Worm (Caenorhabditis elegans) whole organism, young adult: ENCODE data around the gene cyp-14A1.

Source experiments
- B0035.1 ChIP-seq: sonication (generic microtip); optimal IDR thresholded peaks from 2 replicates; lab custom pipeline; 2016; ENCODE audit warnings: missing genetic modification characterization, mild to moderate bottlenecking, missing compliant biosample characterization, missing genotype, missing genetic modification reagents
- F33H1.4 ChIP-seq: fragments of 200-800 bp; sonication (Bioruptor generic); IDR thresholded peaks from 2 replicates; pipeline ENCODE4 v1.3.6; 2022; ENCODE audit warnings: missing genetic modification reagents, missing genetic modification characterization, missing compliant biosample characterization
- F37B4.10 ChIP-seq: fragments of 200-800 bp; sonication (Bioruptor generic); IDR thresholded peaks from 2 replicates; pipeline ENCODE4 v1.3.6; 2022; ENCODE audit warnings: missing genetic modification characterization, missing compliant biosample characterization
- F49E8.2 ChIP-seq: sonication (generic microtip); optimal IDR thresholded peaks from 3 replicates; lab custom pipeline; 2017; ENCODE audit warnings: missing genetic modification characterization, mild to moderate bottlenecking, missing compliant biosample characterization, antibody characterized with exemption, moderate library complexity; ENCODE audit not compliant: insufficient read depth
- T07F8.4 ChIP-seq: sonication (generic microtip); optimal IDR thresholded peaks from 2 replicates; lab custom pipeline; 2016; ENCODE audit warnings: mild to moderate bottlenecking, missing genetic modification characterization, moderate library complexity, missing compliant biosample characterization
- T26A5.8 ChIP-seq: sonication (generic microtip); optimal IDR thresholded peaks from 2 replicates; lab custom pipeline; 2016; ENCODE audit warnings: missing genetic modification characterization, missing compliant biosample characterization
- Y53F4B.3 ChIP-seq: fragments of 200-800 bp; sonication (Bioruptor generic); IDR thresholded peaks from 2 replicates; pipeline ENCODE4 v1.3.6; 2022; ENCODE audit warnings: missing genetic modification reagents, missing genetic modification characterization, missing compliant biosample characterization
- Y56A3A.18 ChIP-seq: fragments of 200-800 bp; sonication (Bioruptor generic); IDR thresholded peaks from 2 replicates; pipeline ENCODE4 v1.3.6; 2022; ENCODE audit warnings: missing genetic modification reagents, missing genetic modification characterization, missing compliant biosample characterization
- Y67H2A.10 ChIP-seq: fragments of 200-800 bp; sonication (Bioruptor generic); conservative IDR thresholded peaks from 2 replicates; pipeline ENCODE4 v1.3.6; 2022; ENCODE audit warnings: missing genetic modification reagents, missing genetic modification characterization, missing compliant biosample characterization
- Y79H2A.3 ChIP-seq: fragments of 200-800 bp; sonication (Bioruptor generic); conservative IDR thresholded peaks from 2 replicates; pipeline ENCODE4 v1.3.6; 2022; ENCODE audit warnings: missing genetic modification reagents, missing genetic modification characterization, missing compliant biosample characterization
- Y95B8A.8 ChIP-seq: fragments of 200-800 bp; sonication (Bioruptor generic); IDR thresholded peaks from 2 replicates; pipeline ENCODE4 v1.3.6; 2022; ENCODE audit warnings: missing genetic modification reagents, missing genetic modification characterization, missing compliant biosample characterization
- ama-1 ChIP-seq, 3 experiments: fragments of 150-350 bp in 1 of 3; sonication (generic microtip) in 2 of 3; optimal IDR thresholded peaks; 2 replicates each; lab custom pipeline; 2014 to 2018; ENCODE audit warnings: missing biosample characterization in 2 of 3, missing genetic modification characterization in 2 of 3, missing genetic modification reagents in 2 of 3
- aptf-2 ChIP-seq: fragments of 200-800 bp; sonication (Bioruptor generic); conservative IDR thresholded peaks from 2 replicates; pipeline ENCODE4 v1.3.6; 2022; ENCODE audit warnings: missing genetic modification reagents, missing genetic modification characterization, missing compliant biosample characterization
- atf-7 ChIP-seq: sonication (generic microtip); optimal IDR thresholded peaks from 2 replicates; lab custom pipeline; 2017; ENCODE audit warnings: mild to moderate bottlenecking, missing genetic modification characterization, missing compliant biosample characterization
- attf-6 ChIP-seq: fragments of 200-800 bp; sonication (Bioruptor generic); IDR thresholded peaks from 2 replicates; pipeline ENCODE4 v1.3.6; 2022; ENCODE audit warnings: missing genetic modification reagents, missing genetic modification characterization, missing compliant biosample characterization
- ceh-27 ChIP-seq: fragments of 200-800 bp; sonication (Bioruptor generic); optimal IDR thresholded peaks from 2 replicates; lab custom pipeline; 2018; ENCODE audit warnings: mild to moderate bottlenecking, missing genetic modification characterization, moderate library complexity, missing compliant biosample characterization
- dox-1 ChIP-seq: fragments of 200-800 bp; sonication (Bioruptor generic); IDR thresholded peaks from 2 replicates; pipeline ENCODE4 v1.3.6; 2022; ENCODE audit warnings: missing genetic modification reagents, missing genetic modification characterization, missing compliant biosample characterization
- dpff-1 ChIP-seq: sonication (generic microtip); optimal IDR thresholded peaks from 2 replicates; lab custom pipeline; 2017; ENCODE audit warnings: mild to moderate bottlenecking, missing genetic modification characterization, missing compliant biosample characterization
- dpl-1 ChIP-seq: fragments of 150-350 bp; optimal IDR thresholded peaks from 2 replicates; lab custom pipeline; 2014; ENCODE audit warnings: missing biosample characterization, missing genetic modification reagents, missing genetic modification characterization
- efl-1 ChIP-seq: fragments of 150-350 bp; optimal IDR thresholded peaks from 2 replicates; lab custom pipeline; 2014; ENCODE audit warnings: missing biosample characterization, missing genetic modification reagents, missing genetic modification characterization
- egl-44 ChIP-seq: fragments of 200-800 bp; sonication (Bioruptor generic); IDR thresholded peaks from 2 replicates; pipeline ENCODE4 v1.3.6; 2022; ENCODE audit warnings: missing genetic modification reagents, missing genetic modification characterization, missing compliant biosample characterization
- fkh-3 ChIP-seq: sonication (generic microtip); optimal IDR thresholded peaks from 2 replicates; lab custom pipeline; 2016; ENCODE audit warnings: mild to moderate bottlenecking, missing genetic modification characterization, missing compliant biosample characterization
- gei-17 ChIP-seq: fragments of 200-800 bp; sonication (Bioruptor generic); optimal IDR thresholded peaks from 2 replicates; lab custom pipeline; 2018; ENCODE audit warnings: mild to moderate bottlenecking, missing genetic modification characterization, missing compliant biosample characterization
- him-1 ChIP-seq: sonication (generic microtip); optimal IDR thresholded peaks from 2 replicates; lab custom pipeline; 2016; ENCODE audit warnings: missing genotype, missing genetic modification reagents, missing genetic modification characterization, missing compliant biosample characterization
- lag-1 ChIP-seq: fragments of 200-800 bp; sonication (Bioruptor generic); IDR thresholded peaks from 2 replicates; pipeline ENCODE4 v1.3.6; 2022; ENCODE audit warnings: missing genetic modification reagents, missing genetic modification characterization, missing compliant biosample characterization
- lin-54 ChIP-seq: fragments of 200-800 bp; sonication (Bioruptor generic); optimal IDR thresholded peaks from 2 replicates; lab custom pipeline; 2018; ENCODE audit warnings: mild to moderate bottlenecking, missing genetic modification characterization, missing compliant biosample characterization
- lir-1 ChIP-seq: fragments of 200-800 bp; sonication (Bioruptor generic); conservative IDR thresholded peaks from 2 replicates; pipeline ENCODE4 v1.3.6; 2022; ENCODE audit warnings: missing genetic modification reagents, missing genetic modification characterization, missing compliant biosample characterization
- lsl-1 ChIP-seq: fragments of 200-800 bp; sonication (Bioruptor generic); optimal IDR thresholded peaks from 2 replicates; lab custom pipeline; 2018; ENCODE audit warnings: mild to moderate bottlenecking, missing genetic modification characterization, moderate library complexity, missing compliant biosample characterization
- lsy-27 ChIP-seq: sonication (generic microtip); optimal IDR thresholded peaks from 2 replicates; lab custom pipeline; 2017; ENCODE audit warnings: missing genetic modification characterization, mild to moderate bottlenecking, missing compliant biosample characterization, antibody characterized with exemption, missing genotype, borderline replicate concordance; ENCODE audit not compliant: insufficient read depth
- madf-8 ChIP-seq: fragments of 200-800 bp; sonication (Bioruptor generic); conservative IDR thresholded peaks from 2 replicates; pipeline ENCODE4 v1.3.6; 2022; ENCODE audit warnings: missing genetic modification reagents, missing genetic modification characterization, missing compliant biosample characterization
- mel-28 ChIP-seq: sonication (generic microtip); optimal IDR thresholded peaks from 2 replicates; lab custom pipeline; 2016; ENCODE audit warnings: borderline replicate concordance, mild to moderate bottlenecking, missing genetic modification characterization, missing compliant biosample characterization
- mxl-1 ChIP-seq: sonication (generic microtip); optimal IDR thresholded peaks from 2 replicates; lab custom pipeline; 2016; ENCODE audit warnings: missing genetic modification characterization, missing compliant biosample characterization
- nhr-90 ChIP-seq: sonication (generic microtip); optimal IDR thresholded peaks from 2 replicates; lab custom pipeline; 2016; ENCODE audit warnings: missing genotype, mild to moderate bottlenecking, missing genetic modification characterization, missing compliant biosample characterization
- rcor-1 ChIP-seq: fragments of 200-800 bp; sonication (Bioruptor generic); IDR thresholded peaks from 2 replicates; pipeline ENCODE4 v1.3.6; 2022; ENCODE audit warnings: missing genetic modification reagents, missing genetic modification characterization, missing compliant biosample characterization
- rpc-1 ChIP-seq, 2 experiments: fragments of 150-350 bp in 1 of 2; sonication (generic microtip) in 1 of 2; optimal IDR thresholded peaks; 2 replicates each; lab custom pipeline; 2014 to 2018; ENCODE audit warnings: missing biosample characterization in 1 of 2, missing genetic modification characterization in 1 of 2, missing genetic modification reagents in 1 of 2, missing genotype in 1 of 2
- sea-2 ChIP-seq: fragments of 200-800 bp; sonication (Bioruptor generic); IDR thresholded peaks from 2 replicates; pipeline ENCODE4 v1.3.6; 2022; ENCODE audit warnings: missing genetic modification characterization, missing compliant biosample characterization
- sptf-2 ChIP-seq: fragments of 200-800 bp; sonication (Bioruptor generic); optimal IDR thresholded peaks from 2 replicates; lab custom pipeline; 2018; ENCODE audit warnings: mild to moderate bottlenecking, missing genetic modification characterization, missing compliant biosample characterization
- tbp1 ChIP-seq: fragments of 200-800 bp; sonication (Bioruptor generic); optimal IDR thresholded peaks from 2 replicates; lab custom pipeline; 2018; ENCODE audit warnings: mild to moderate bottlenecking, missing genetic modification characterization, missing compliant biosample characterization
- tbx-9 ChIP-seq: sonication (generic microtip); optimal IDR thresholded peaks from 2 replicates; lab custom pipeline; 2016; ENCODE audit warnings: borderline replicate concordance, missing genetic modification characterization, inconsistent platforms, missing compliant biosample characterization
- tlf-1 ChIP-seq: fragments of 200-800 bp; sonication (Bioruptor generic); optimal IDR thresholded peaks from 2 replicates; lab custom pipeline; 2018; ENCODE audit warnings: mild to moderate bottlenecking, missing genetic modification characterization, missing compliant biosample characterization
- xnd-1 ChIP-seq: sonication (generic microtip); optimal IDR thresholded peaks from 2 replicates; lab custom pipeline; 2016; ENCODE audit warnings: missing genotype, missing genetic modification reagents, missing genetic modification characterization, missing compliant biosample characterization
- ztf-28 ChIP-seq: fragments of 200-800 bp; sonication (Bioruptor generic); IDR thresholded peaks from 2 replicates; pipeline ENCODE4 v1.3.6; 2022; ENCODE audit warnings: missing genetic modification reagents, missing genetic modification characterization, missing compliant biosample characterization

cyp-14A1 gene

ce11 chrX:13283462-13283861 is 16.3 kb upstream of the cyp-14A1 start (continued):
- no peak for TF ChIP-seq atf-7 (tag; lab: Kevin White, UChicago)
- TF ChIP-seq ceh-27 (GFP tag; lab: Kevin White, UChicago): peak; percentile 1
- no peak for TF ChIP-seq aptf-2
- TF ChIP-seq lsl-1 (GFP tag; lab: Kevin White, UChicago): no peak
- no peak for TF ChIP-seq lir-1 (GFP tag; lab: Robert Waterston, UW)
- TF ChIP-seq dox-1 (GFP tag; lab: Robert Waterston, UW): no peak
- peak; percentile 81 for TF ChIP-seq mxl-1 (tag; lab: Kevin White, UChicago)
- no peak for TF ChIP-seq madf-8
- peak; percentile 92 for TF ChIP-seq rpc-1 (optimal IDR thresholded peaks at IDR 0.05; lab: Kevin White, UChicago)
- TF ChIP-seq rpc-1 (tag; optimal IDR thresholded peaks at IDR 0.05; lab: Kevin White, UChicago): peak; percentile 97
- TF ChIP-seq T26A5.8: no peak
- TF ChIP-seq sptf-2 (GFP tag; lab: Kevin White, UChicago): no peak
- no peak for TF ChIP-seq efl-1
- TF ChIP-seq mel-28 (tag; lab: Kevin White, UChicago): no peak
- no peak for TF ChIP-seq tlf-1
- peak; percentile 49; the same call in 1 of the 2 replicates for TF ChIP-seq Y53F4B.3 (GFP tag; lab: Robert Waterston, UW)
- TF ChIP-seq B0035.1 (tag; lab: Kevin White, UChicago): peak; percentile 11
- TF ChIP-seq dpff-1: no peak
- TF ChIP-seq F49E8.2 (tag; lab: Kevin White, UChicago): no peak
- TF ChIP-seq tbp1: peak; percentile 92
- no peak for TF ChIP-seq Y67H2A.10
- peak; percentile 57; the same call in 1 of the 2 replicates for TF ChIP-seq Y56A3A.18 (GFP tag; lab: Robert Waterston, UW)
- TF ChIP-seq F33H1.4 (GFP tag; lab: Robert Waterston, UW): no peak
- TF ChIP-seq lsy-27 (tag; lab: Kevin White, UChicago): no peak
- TF ChIP-seq F37B4.10 (GFP tag; lab: Robert Waterston, UW): no peak
- TF ChIP-seq dpl-1: no peak
- no peak for TF ChIP-seq Y95B8A.8 (GFP tag; lab: Robert Waterston, UW)
- TF ChIP-seq attf-6 (GFP tag; lab: Robert Waterston, UW): no peak
- no peak for TF ChIP-seq tbx-9 (tag; lab: Kevin White, UChicago)
- no peak for TF ChIP-seq ztf-28
- peak; percentile 22; the same call in 1 of the 2 replicates for TF ChIP-seq rcor-1 (GFP tag; lab: Robert Waterston, UW)
- TF ChIP-seq lag-1 (GFP tag; lab: Robert Waterston, UW): no peak
- TF ChIP-seq sea-2 (GFP tag; lab: Robert Waterston, UW): no peak
- TF ChIP-seq Y79H2A.3 (GFP tag; lab: Robert Waterston, UW): no peak
- TF ChIP-seq ama-1 (optimal IDR thresholded peaks at IDR 0.05; lab: Kevin White, UChicago): no peak
- TF ChIP-seq ama-1 (GFP tag; optimal IDR thresholded peaks at IDR 0.05; lab: Kevin White, UChicago): peak in 1 of 2 experiments; percentile 91
- TF ChIP-seq nhr-90: peak; percentile 57
- no peak for TF ChIP-seq fkh-3
- peak; percentile 49 for TF ChIP-seq him-1 (tag; lab: Kevin White, UChicago)
- TF ChIP-seq xnd-1 (tag; lab: Kevin White, UChicago): no peak
- no peak for TF ChIP-seq lin-54 (GFP tag; lab: Kevin White, UChicago)
- 0 out of 2 replicates have a peak, but pooled peaks have one; percentile 38 for TF ChIP-seq egl-44
- no peak for TF ChIP-seq gei-17
- TF ChIP-seq T07F8.4: peak; percentile 63
